Fruit fly (Drosophila melanogaster): Measurements from ENCODE around the gene CG3823.

CG3823 gene

dm6 chrX:6340593-6341068 is 36.9 kb downstream of the CG3823 start (continued):
- TF ChIP-seq CG16779 (GFP tag; IDR thresholded peaks at IDR 0.05), result no peak
- TF ChIP-seq CG3995 (GFP tag; optimal IDR thresholded peaks at IDR 0.05), result peak; percentile 29
- peak; percentile 53 for TF ChIP-seq CG7928 (GFP tag; optimal IDR thresholded peaks at IDR 0.05)
- TF ChIP-seq CG13123 (GFP tag; optimal IDR thresholded peaks at IDR 0.05), result peak; percentile 13
- TF ChIP-seq eyg (GFP tag; optimal IDR thresholded peaks at IDR 0.05), result peak; percentile 10
- TF ChIP-seq Fer3 (tag; optimal IDR thresholded peaks at IDR 0.05), result peak; percentile 62
- TF ChIP-seq hb (GFP tag; IDR thresholded peaks at IDR 0.05; ENCODE audit: partially characterized antibody), result no peak
- peak; percentile 81 for TF ChIP-seq nau (GFP tag; optimal IDR thresholded peaks at IDR 0.05)
- TF ChIP-seq hth (optimal IDR thresholded peaks at IDR 0.05), result no peak
- no peak for TF ChIP-seq sisA (GFP tag; IDR thresholded peaks at IDR 0.05)
- no peak for TF ChIP-seq ash1 (GFP tag; optimal IDR thresholded peaks at IDR 0.05)
- TF ChIP-seq bcd (GFP tag; optimal IDR thresholded peaks at IDR 0.05), result peak; percentile 73
- TF ChIP-seq Dll (GFP tag; IDR thresholded peaks at IDR 0.05; ENCODE audit: partially characterized antibody), result no peak
- TF ChIP-seq CG12391 (tag; optimal IDR thresholded peaks at IDR 0.05), result peak; percentile 72
- TF ChIP-seq p53 (GFP tag; optimal IDR thresholded peaks at IDR 0.05), result no peak
- peak; percentile 13 for TF ChIP-seq crc (GFP tag; optimal IDR thresholded peaks at IDR 0.05)
- peak; percentile 70 for TF ChIP-seq Ets65A (GFP tag)
- TF ChIP-seq CG4820 (GFP tag; optimal IDR thresholded peaks at IDR 0.05), result peak; percentile 27
- no peak for TF ChIP-seq CG10321 (GFP tag; IDR thresholded peaks at IDR 0.05)
- no peak for TF ChIP-seq Ets97D (GFP tag; optimal IDR thresholded peaks at IDR 0.05)
- peak; percentile 82 for TF ChIP-seq nmo (GFP tag; optimal IDR thresholded peaks at IDR 0.05)
- TF ChIP-seq Rfx (GFP tag; IDR thresholded peaks at IDR 0.05), result peak; percentile 67
- TF ChIP-seq HLH4C (GFP tag; IDR thresholded peaks at IDR 0.05; ENCODE audit: partially characterized antibody), result no peak
- TF ChIP-seq Dip2 (GFP tag; IDR thresholded peaks at IDR 0.05), result no peak
- peak; percentile 87 for TF ChIP-seq CG12659 (GFP tag; optimal IDR thresholded peaks at IDR 0.05)
- TF ChIP-seq CG6175 (GFP tag; IDR thresholded peaks at IDR 0.05), result no peak
- TF ChIP-seq fd102C (GFP tag; optimal IDR thresholded peaks at IDR 0.05), result no peak
- no peak for TF ChIP-seq unc-4 (GFP tag; IDR thresholded peaks at IDR 0.05; ENCODE audit: partially characterized antibody)
- 0 out of 2 replicates have a peak, but pooled peaks have one; percentile 25 for TF ChIP-seq Rx (GFP tag; IDR thresholded peaks at IDR 0.05)
- TF ChIP-seq sna (GFP tag; IDR thresholded peaks at IDR 0.05; ENCODE audit: partially characterized antibody), result no peak
- TF ChIP-seq Atf3 (GFP tag; optimal IDR thresholded peaks at IDR 0.05), result no peak
- TF ChIP-seq CG4854 (GFP tag; optimal IDR thresholded peaks at IDR 0.05), result peak; percentile 37
- TF ChIP-seq Hr78 (GFP tag; optimal IDR thresholded peaks at IDR 0.05), result peak in 1 of 2 experiments; percentile 42
- TF ChIP-seq ap (GFP tag; IDR thresholded peaks at IDR 0.05), result no peak
- peak; percentile 51; the same call in 1 of the 2 replicates for TF ChIP-seq CG11085 (GFP tag; IDR thresholded peaks at IDR 0.05)
- peak; percentile 57 for TF ChIP-seq CG10654 (GFP tag; optimal IDR thresholded peaks at IDR 0.05)
- TF ChIP-seq CrebB (tag; optimal IDR thresholded peaks at IDR 0.05), result peak; percentile 39
- no peak for TF ChIP-seq CG4617 (GFP tag; optimal IDR thresholded peaks at IDR 0.05; ENCODE audit: borderline replicate concordance)
- peak; percentile 49 for TF ChIP-seq twi (tag; optimal IDR thresholded peaks at IDR 0.05)
- TF ChIP-seq CG16815 (GFP tag; optimal IDR thresholded peaks at IDR 0.05), result peak; percentile 43
- peak; percentile 61 for TF ChIP-seq CG8388 (GFP tag; optimal IDR thresholded peaks at IDR 0.05)
- TF ChIP-seq CG1792 (GFP tag; optimal IDR thresholded peaks at IDR 0.05), result no peak
- no peak for TF ChIP-seq yki (optimal IDR thresholded peaks at IDR 0.05)
- peak; percentile 15 for TF ChIP-seq corto (GFP tag; optimal IDR thresholded peaks at IDR 0.05)
- TF ChIP-seq fd3F (GFP tag; optimal IDR thresholded peaks at IDR 0.05), result peak; percentile 66
- TF ChIP-seq crp (GFP tag; optimal IDR thresholded peaks at IDR 0.05), result peak in 1 of 2 experiments; percentile 21
- 0 out of 2 replicates have a peak, but pooled peaks have one; percentile 7 for TF ChIP-seq Ada2b (GFP tag; IDR thresholded peaks at IDR 0.05)
- no peak for TF ChIP-seq toy (GFP tag; IDR thresholded peaks at IDR 0.05)
- 0 out of 2 replicates have a peak, but pooled peaks have one; percentile 3 for TF ChIP-seq CG1024 (GFP tag; IDR thresholded peaks at IDR 0.05)
- no peak for TF ChIP-seq CG33213 (GFP tag; optimal IDR thresholded peaks at IDR 0.05)
- TF ChIP-seq sens-2 (GFP tag; IDR thresholded peaks at IDR 0.05), result no peak

All from whole organism, embryonic.